Worm (Caenorhabditis elegans) whole organism, early embryonic: ENCODE measurements around the gene F46B6.6.

Source experiments
- B0310.2 ChIP-seq: sonication (generic microtip); optimal IDR thresholded peaks from 2 replicates; lab custom pipeline; 2016; ENCODE audit warnings: mild to moderate bottlenecking, missing genetic modification characterization, missing compliant biosample characterization
- ama-1 ChIP-seq: fragments of 150-350 bp; optimal IDR thresholded peaks from 2 replicates; lab custom pipeline; 2014
- ceh-13 ChIP-seq: fragments of 200-800 bp; sonication (Bioruptor generic); optimal IDR thresholded peaks from 2 replicates; lab custom pipeline; 2018; ENCODE audit warnings: mild to moderate bottlenecking, missing genetic modification characterization, missing compliant biosample characterization
- ets-7 ChIP-seq: sonication (generic microtip); optimal IDR thresholded peaks from 2 replicates; lab custom pipeline; 2016; ENCODE audit warnings: missing genotype, missing genetic modification characterization, missing compliant biosample characterization
- hnd-1 ChIP-seq: sonication (generic microtip); optimal IDR thresholded peaks from 2 replicates; lab custom pipeline; 2016; ENCODE audit warnings: missing genetic modification characterization, missing compliant biosample characterization
- scrt-1 ChIP-seq: fragments of 200-800 bp; sonication (Bioruptor generic); IDR thresholded peaks from 2 replicates; pipeline ENCODE4 v1.3.6; 2022; ENCODE audit warnings: missing genetic modification characterization, missing compliant biosample characterization
- sea-1 ChIP-seq: fragments of 200-800 bp; sonication (Bioruptor generic); conservative IDR thresholded peaks from 2 replicates; pipeline ENCODE4 v1.3.6; 2022; ENCODE audit warnings: missing genetic modification characterization, missing compliant biosample characterization
- tbx-11 ChIP-seq: fragments of 200-800 bp; sonication (Bioruptor generic); IDR thresholded peaks from 2 replicates; pipeline ENCODE4 v1.3.6; 2022; ENCODE audit warnings: missing genetic modification characterization, missing compliant biosample characterization
- tra-4 ChIP-seq: sonication (generic microtip); optimal IDR thresholded peaks from 2 replicates; lab custom pipeline; 2017; ENCODE audit warnings: missing genetic modification characterization, missing compliant biosample characterization

ce11 chrV:9740858-9741257, 45.8 kb downstream of the F46B6.6 start, which contains the start of gene sta-2:
- TF ChIP-seq hnd-1 (tag; lab: Kevin White, UChicago) (no peak), sea-1 (GFP tag; lab: Robert Waterston, UW) (no peak), tbx-11 (GFP tag; lab: Robert Waterston, UW) (no peak), ceh-13 (GFP tag; lab: Kevin White, UChicago) (no peak), ama-1 (no peak), scrt-1 (GFP tag; lab: Robert Waterston, UW) (no peak), ets-7 (tag; lab: Kevin White, UChicago) (no peak), tra-4 (tag; lab: Kevin White, UChicago) (no peak), B0310.2 (tag; lab: Kevin White, UChicago) (no peak)
